Worm (Caenorhabditis elegans) whole organism, L4 larva: ENCODE data around the gene pqn-63.

Experiments used
- F10B5.3 ChIP-seq: sonication (generic microtip); optimal IDR thresholded peaks from 2 replicates; lab custom pipeline; 2016; ENCODE audit warnings: mild to moderate bottlenecking, missing genetic modification characterization, missing compliant biosample characterization
- F37D6.2 ChIP-seq: sonication (generic microtip); optimal IDR thresholded peaks from 2 replicates; lab custom pipeline; 2016; ENCODE audit warnings: mild to moderate bottlenecking, missing genetic modification characterization, missing compliant biosample characterization
- Y75B8A.6 ChIP-seq: fragments of 200-800 bp; sonication (Bioruptor generic); IDR thresholded peaks from 2 replicates; pipeline ENCODE4 v1.3.6; 2022; ENCODE audit warnings: missing genetic modification reagents, missing genetic modification characterization, missing compliant biosample characterization
- aha-1 ChIP-seq: fragments of 150-350 bp; peaks from one replicate; lab custom pipeline; 2014; ENCODE audit warnings: missing biosample characterization, missing genetic modification characterization
- aly-2 ChIP-seq: sonication (generic microtip); optimal IDR thresholded peaks from 2 replicates; lab custom pipeline; 2018; ENCODE audit warnings: missing biosample characterization, missing genetic modification characterization
- ceh-28 ChIP-seq: fragments of 150-350 bp; optimal IDR thresholded peaks from 2 replicates; lab custom pipeline; 2014; ENCODE audit warnings: missing biosample characterization, missing genetic modification reagents, missing genetic modification characterization
- ceh-62 ChIP-seq: sonication (generic microtip); optimal IDR thresholded peaks from 2 replicates; lab custom pipeline; 2017; ENCODE audit warnings: missing biosample characterization, missing genetic modification characterization
- cey-2 ChIP-seq: sonication (generic microtip); optimal IDR thresholded peaks from 3 replicates; lab custom pipeline; 2017; ENCODE audit warnings: missing genetic modification characterization, mild to moderate bottlenecking, missing compliant biosample characterization, antibody characterized with exemption, borderline replicate concordance; ENCODE audit not compliant: insufficient read depth
- daf-12 ChIP-seq: fragments of 150-350 bp; optimal IDR thresholded peaks from 2 replicates; lab custom pipeline; 2014; ENCODE audit warnings: missing biosample characterization, missing genetic modification reagents, missing genetic modification characterization
- dpl-1 ChIP-seq: fragments of 150-350 bp; optimal IDR thresholded peaks from 2 replicates; lab custom pipeline; 2014; ENCODE audit warnings: missing biosample characterization, missing genetic modification reagents, missing genetic modification characterization
- egl-27 ChIP-seq: sonication (generic microtip); optimal IDR thresholded peaks from 3 replicates; lab custom pipeline; 2017; ENCODE audit warnings: missing biosample characterization, missing genetic modification reagents, missing genetic modification characterization
- fos-1 ChIP-seq: fragments of 150-350 bp; optimal IDR thresholded peaks from 2 replicates; lab custom pipeline; 2014; ENCODE audit warnings: missing biosample characterization, missing genetic modification characterization
- hif-1 ChIP-seq, 2 experiments: sonication (generic microtip); optimal IDR thresholded peaks; 2 replicates each; lab custom pipeline; 2016 to 2017; ENCODE audit warnings: missing compliant biosample characterization in 2 of 2, missing genetic modification characterization in 2 of 2, missing genetic modification reagents in 2 of 2, missing genotype in 2 of 2, mild to moderate bottlenecking in 1 of 2
- hlh-30 ChIP-seq: sonication (generic microtip); optimal IDR thresholded peaks from 2 replicates; lab custom pipeline; 2017; ENCODE audit warnings: antibody characterized with exemption, mild to moderate bottlenecking, missing genetic modification characterization, missing compliant biosample characterization; ENCODE audit not compliant: insufficient read depth
- hmg-1.1 ChIP-seq: fragments of 200-800 bp; sonication (Bioruptor generic); IDR thresholded peaks from 2 replicates; pipeline ENCODE4 v1.3.6; 2022; ENCODE audit warnings: missing genetic modification reagents, missing genetic modification characterization, missing compliant biosample characterization
- lim-7 ChIP-seq: fragments of 200-800 bp; sonication (Bioruptor generic); IDR thresholded peaks from 2 replicates; pipeline ENCODE4 v1.3.6; 2022; ENCODE audit warnings: missing genetic modification characterization, missing compliant biosample characterization
- lin-15B ChIP-seq: fragments of 150-350 bp; sonication (generic microtip); optimal IDR thresholded peaks from 3 replicates; lab custom pipeline; 2014; ENCODE audit warnings: missing biosample characterization, missing genetic modification characterization
- lin-29 ChIP-seq: fragments of 200-800 bp; sonication (Bioruptor generic); IDR thresholded peaks from 2 replicates; pipeline ENCODE4 v1.3.6; 2022; ENCODE audit warnings: missing genetic modification reagents, missing genetic modification characterization, missing compliant biosample characterization
- mdl-1 ChIP-seq, 2 experiments: fragments of 150-350 bp in 1 of 2; sonication (generic microtip) in 1 of 2; optimal IDR thresholded peaks; 2 replicates each; lab custom pipeline; 2014 to 2017; ENCODE audit warnings: missing biosample characterization in 2 of 2, missing genetic modification characterization in 2 of 2
- mep-1 ChIP-seq: fragments of 150-350 bp; sonication (generic microtip); optimal IDR thresholded peaks from 3 replicates; lab custom pipeline; 2014; ENCODE audit warnings: missing biosample characterization, missing genetic modification characterization
- mes-2 ChIP-seq: sonication (generic microtip); optimal IDR thresholded peaks from 2 replicates; lab custom pipeline; 2016; ENCODE audit warnings: missing genotype, mild to moderate bottlenecking, missing genetic modification characterization, missing compliant biosample characterization; ENCODE audit not compliant: poor library complexity, severe bottlenecking
- nhr-102 ChIP-seq: sonication (generic microtip); optimal IDR thresholded peaks from 2 replicates; lab custom pipeline; 2016; ENCODE audit warnings: mild to moderate bottlenecking, missing genetic modification characterization, moderate library complexity, missing compliant biosample characterization
- nhr-6 ChIP-seq: fragments of 150-350 bp; optimal IDR thresholded peaks from 2 replicates; lab custom pipeline; 2014; ENCODE audit warnings: missing biosample characterization, missing genetic modification characterization
- pha-4 ChIP-seq, 2 experiments: fragments of 150-350 bp in 1 of 2; fragments of 200-800 bp in 1 of 2; sonication (Bioruptor generic) in 1 of 2; IDR thresholded peaks in 1 of 2; optimal IDR thresholded peaks in 1 of 2; 2 replicates each; pipeline versions ENCODE4 v1.3.6 to Lab custom; 2014 to 2022; ENCODE audit warnings: missing genetic modification characterization in 2 of 2, missing genetic modification reagents in 2 of 2, missing biosample characterization in 1 of 2, missing compliant biosample characterization in 1 of 2
- rbr-2 ChIP-seq: sonication (generic microtip); optimal IDR thresholded peaks from 2 replicates; lab custom pipeline; 2016; ENCODE audit warnings: missing genotype, missing genetic modification characterization, missing compliant biosample characterization
- skn-1 ChIP-seq: fragments of 150-350 bp; optimal IDR thresholded peaks from 2 replicates; lab custom pipeline; 2014; ENCODE audit warnings: missing biosample characterization, missing genetic modification characterization
- spr-1 ChIP-seq: sonication (generic microtip); optimal IDR thresholded peaks from 2 replicates; lab custom pipeline; 2016; ENCODE audit warnings: mild to moderate bottlenecking, missing genetic modification characterization, missing compliant biosample characterization
- spr-3 ChIP-seq: fragments of 200-800 bp; sonication (Bioruptor generic); optimal IDR thresholded peaks from 2 replicates; lab custom pipeline; 2018; ENCODE audit warnings: mild to moderate bottlenecking, missing genetic modification characterization, missing compliant biosample characterization
- unc-130 ChIP-seq: sonication (generic microtip); optimal IDR thresholded peaks from 2 replicates; lab custom pipeline; 2016; ENCODE audit warnings: missing genetic modification reagents, missing genetic modification characterization, missing compliant biosample characterization
- unc-62 ChIP-seq, 3 experiments: fragments of 150-350 bp in 1 of 3; sonication (generic microtip); optimal IDR thresholded peaks in 2 of 3; peaks in 1 of 3; 1 replicate in 1 of 3; 2 replicates in 2 of 3; lab custom pipeline; 2014 to 2017; ENCODE audit warnings: missing biosample characterization in 3 of 3, missing genetic modification characterization in 3 of 3, missing genetic modification reagents in 3 of 3, missing genotype in 1 of 3
- vab-7 ChIP-seq: fragments of 200-800 bp; sonication (Bioruptor generic); IDR thresholded peaks from 2 replicates; pipeline ENCODE4 v1.3.6; 2022; ENCODE audit warnings: missing genetic modification reagents, missing genetic modification characterization, missing compliant biosample characterization
- zfp-2 ChIP-seq: sonication (generic microtip); optimal IDR thresholded peaks from 2 replicates; lab custom pipeline; 2016; ENCODE audit warnings: mild to moderate bottlenecking, missing genetic modification characterization, missing compliant biosample characterization
- zip-2 ChIP-seq: fragments of 150-350 bp; optimal IDR thresholded peaks from 2 replicates; lab custom pipeline; 2014; ENCODE audit warnings: missing biosample characterization, missing genetic modification characterization
- ztf-7 ChIP-seq: fragments of 150-350 bp; optimal IDR thresholded peaks from 2 replicates; lab custom pipeline; 2014; ENCODE audit warnings: missing biosample characterization, missing genetic modification characterization

pqn-63 gene

DNA sequence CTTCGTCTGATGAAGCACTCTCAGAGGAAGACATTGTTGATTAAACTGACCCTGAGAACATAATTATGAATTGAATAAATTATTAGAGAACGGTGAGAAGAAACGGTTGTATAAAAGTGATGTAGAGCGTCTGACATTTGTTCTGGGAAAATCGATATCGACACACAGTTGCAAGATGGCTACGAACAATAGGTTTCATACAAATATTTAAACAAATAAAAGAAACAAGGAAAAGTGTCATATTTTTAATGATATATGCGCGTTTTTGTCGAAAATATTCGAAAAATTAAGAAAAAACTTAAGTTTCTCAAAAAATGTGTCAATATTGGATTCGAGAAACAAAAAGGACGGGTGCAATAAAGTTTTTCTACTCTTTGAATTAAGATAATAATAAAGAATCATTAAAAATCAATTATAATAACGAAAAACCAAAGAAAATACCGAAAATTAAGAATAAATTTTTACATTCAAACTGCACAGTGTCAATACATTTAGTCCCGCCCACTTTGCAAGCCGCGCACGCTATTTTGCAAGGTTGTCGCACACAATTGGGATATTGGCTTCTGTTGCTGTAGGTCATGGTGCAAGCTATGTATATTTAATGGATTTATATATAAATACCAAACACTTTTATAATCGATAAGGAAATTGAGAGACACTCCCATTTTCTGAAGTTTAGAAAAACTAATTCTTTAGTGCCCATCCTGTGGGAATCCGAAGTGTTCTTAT is 33.1 kb upstream of the pqn-63 start, which contains the start of gene rtfo-1:
TSS of gene rtfo-1 (minus strand) at position 51 of the 729 bp plus-strand sequence.
- TF ChIP-seq hif-1 (tag; optimal IDR thresholded peaks at IDR 0.05; lab: Kevin White, UChicago), result no peak
- TF ChIP-seq dpl-1 (GFP tag; lab: Kevin White, UChicago), result peak; percentile 32
- TF ChIP-seq pha-4 (GFP tag; IDR thresholded peaks at IDR 0.05; lab: Robert Waterston, UW), result no peak
- TF ChIP-seq pha-4 (tag; optimal IDR thresholded peaks at IDR 0.05; lab: Kevin White, UChicago), result peak; percentile 24
- TF ChIP-seq nhr-6 (tag; lab: Kevin White, UChicago), result peak; percentile 25
- TF ChIP-seq spr-3 (GFP tag; lab: Kevin White, UChicago), result no peak
- TF ChIP-seq unc-130 (GFP tag; lab: Kevin White, UChicago), result peak; percentile 5
- TF ChIP-seq mdl-1 (tag; optimal IDR thresholded peaks at IDR 0.05; lab: Kevin White, UChicago), result no peak
- no peak for TF ChIP-seq lin-15B (tag; lab: Kevin White, UChicago)
- TF ChIP-seq ceh-28 (tag; lab: Kevin White, UChicago), result no peak
- TF ChIP-seq lin-29 (GFP tag; lab: Robert Waterston, UW), result no peak
- no peak for TF ChIP-seq cey-2
- no peak for TF ChIP-seq lim-7
- TF ChIP-seq mes-2 (tag; lab: Kevin White, UChicago), result peak; percentile 86
- peak; percentile 8 for TF ChIP-seq nhr-102 (tag; lab: Kevin White, UChicago)
- TF ChIP-seq spr-1 (tag; lab: Kevin White, UChicago), result peak; percentile 45
- TF ChIP-seq mep-1, result peak; percentile 58
- peak; percentile 12 for TF ChIP-seq hlh-30 (tag; lab: Kevin White, UChicago)
- TF ChIP-seq ztf-7 (tag; lab: Kevin White, UChicago), result no peak
- TF ChIP-seq unc-62 (GFP tag; optimal IDR thresholded peaks at IDR 0.05 in 1 of 2; lab: Kevin White, UChicago), result no peak
- TF ChIP-seq unc-62 (tag; optimal IDR thresholded peaks at IDR 0.05; lab: Kevin White, UChicago), result no peak
- TF ChIP-seq hmg-1.1 (GFP tag; lab: Robert Waterston, UW), result peak; percentile 52; the same call in 1 of the 2 replicates
- TF ChIP-seq, all 104 proteins: peak for 10

DNA sequence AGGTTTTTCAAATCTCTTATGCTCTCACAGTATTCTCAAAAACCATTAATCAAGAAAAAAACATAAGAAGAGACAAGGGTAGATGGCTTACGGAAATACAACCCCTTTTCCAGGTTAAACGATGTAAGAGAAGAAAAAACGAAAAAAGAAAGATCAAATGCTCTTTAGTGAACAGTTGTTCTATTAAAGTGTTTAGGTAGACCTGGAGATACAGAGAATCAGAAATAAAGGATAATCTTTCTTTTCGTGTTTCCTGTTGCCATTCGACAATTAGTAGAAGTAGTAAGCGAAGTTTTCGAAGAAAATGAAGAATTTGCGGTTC is 32.5 kb upstream of the pqn-63 start, which contains the start of gene K09G1.1:
TSS of gene K09G1.1 (plus strand) at position 223 of the 322 bp plus-strand sequence.
- TF ChIP-seq F37D6.2 (tag; lab: Kevin White, UChicago) (no peak), fos-1 (tag; lab: Kevin White, UChicago) (no peak), ceh-62 (no peak), zfp-2 (tag; lab: Kevin White, UChicago) (no peak), daf-12 (tag; lab: Kevin White, UChicago) (no peak), Y75B8A.6 (no peak), rbr-2 (tag; lab: Kevin White, UChicago) (no peak), aly-2 (tag; lab: Kevin White, UChicago) (no peak), skn-1 (tag; lab: Kevin White, UChicago) (no peak), zip-2 (tag; lab: Kevin White, UChicago) (no peak), F10B5.3 (tag; lab: Kevin White, UChicago) (no peak), vab-7 (GFP tag; lab: Robert Waterston, UW) (no peak), egl-27 (tag; lab: Kevin White, UChicago) (no peak)

DNA sequence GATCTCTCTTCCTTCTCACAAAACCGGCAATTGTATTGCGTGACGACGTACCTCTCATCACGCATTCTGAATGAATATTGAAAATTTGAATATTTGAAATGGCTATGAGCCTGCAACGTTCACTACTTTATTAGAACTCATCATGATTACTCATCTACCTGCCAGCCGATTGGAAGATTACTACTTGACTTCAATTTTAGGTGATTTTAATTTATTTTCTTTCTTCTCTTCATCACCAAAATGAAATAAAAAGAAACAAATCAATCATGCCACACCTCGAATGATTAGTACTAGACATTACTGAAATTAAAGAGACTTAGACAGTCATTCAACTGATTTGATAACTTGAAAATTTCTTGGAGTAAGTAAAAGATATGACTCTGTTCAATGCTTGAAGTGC is 31.6 kb upstream of the pqn-63 start:
- TF ChIP-seq unc-62 (GFP tag; optimal IDR thresholded peaks at IDR 0.05 in 1 of 2; lab: Kevin White, UChicago), result peak in 1 of 2 experiments; percentile 62
- no peak for TF ChIP-seq unc-62 (tag; optimal IDR thresholded peaks at IDR 0.05; lab: Kevin White, UChicago)
- no peak for TF ChIP-seq aly-2 (tag; lab: Kevin White, UChicago)
- TF ChIP-seq aha-1 (tag; lab: Kevin White, UChicago), result peak; percentile 13
